Fruit fly (Drosophila melanogaster): ENCODE data around the gene Prx3.

The Prx3 gene

DNA sequence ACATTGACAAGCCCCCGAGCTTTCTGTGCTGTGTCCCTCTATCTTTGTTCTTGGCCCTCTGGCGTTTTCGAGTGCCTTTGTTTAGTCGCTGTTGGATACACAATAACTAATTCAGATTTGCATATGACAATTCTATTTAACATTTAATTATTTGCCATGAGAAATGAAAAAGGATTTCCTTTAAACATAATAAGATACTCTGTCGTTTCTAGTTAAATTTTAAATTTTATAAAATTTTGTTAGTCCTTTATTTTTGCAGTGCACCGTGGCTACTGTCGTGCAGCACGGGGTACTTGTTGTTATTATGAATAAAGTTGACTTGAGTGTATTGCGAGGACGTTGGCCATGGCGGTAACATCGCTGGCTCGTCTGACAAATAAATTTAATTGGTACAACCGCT lies 43.5 kb downstream of the Prx3 start:
- TF ChIP-seq cnc (optimal IDR thresholded peaks at IDR 0.05) (no peak), CG12768 (GFP tag; optimal IDR thresholded peaks at IDR 0.05) (no peak), CG7101 (tag; optimal IDR thresholded peaks at IDR 0.05) (no peak), tj (GFP tag; optimal IDR thresholded peaks at IDR 0.05) (no peak), CG11617 (GFP tag; optimal IDR thresholded peaks at IDR 0.05) (no peak), toe (GFP tag; optimal IDR thresholded peaks at IDR 0.05) (no peak), Crg-1 (GFP tag; optimal IDR thresholded peaks at IDR 0.05) (no peak), cic (GFP tag; optimal IDR thresholded peaks at IDR 0.05) (no peak), CG33017 (tag; optimal IDR thresholded peaks at IDR 0.05) (no peak), ovo (GFP tag; optimal IDR thresholded peaks at IDR 0.05) (no peak), CG1620 (GFP tag; optimal IDR thresholded peaks at IDR 0.05) (no peak), Clk (GFP tag; optimal IDR thresholded peaks at IDR 0.05) (no peak), kay (GFP tag; ENCODE audit: borderline replicate concordance) (no peak), bab1 (GFP tag; optimal IDR thresholded peaks at IDR 0.05) (no peak), pad (GFP tag; optimal IDR thresholded peaks at IDR 0.05) (no peak), Mnt (GFP tag; optimal IDR thresholded peaks at IDR 0.05) (no peak), CG14711 (tag; optimal IDR thresholded peaks at IDR 0.05) (no peak), CG7045 (GFP tag; optimal IDR thresholded peaks at IDR 0.05) (no peak), CG5204 (GFP tag; optimal IDR thresholded peaks at IDR 0.05) (no peak), Hr96 (GFP tag; optimal IDR thresholded peaks at IDR 0.05) (no peak)

- TF ChIP-seq kay (GFP tag; ENCODE audit: borderline replicate concordance) (no peak), CG7045 (GFP tag; optimal IDR thresholded peaks at IDR 0.05) (no peak), Crg-1 (GFP tag; optimal IDR thresholded peaks at IDR 0.05) (no peak), CG1620 (GFP tag; optimal IDR thresholded peaks at IDR 0.05) (no peak), CG33017 (tag; optimal IDR thresholded peaks at IDR 0.05) (no peak), bab1 (GFP tag; optimal IDR thresholded peaks at IDR 0.05) (no peak), Hr96 (GFP tag; optimal IDR thresholded peaks at IDR 0.05) (no peak), CG12768 (GFP tag; optimal IDR thresholded peaks at IDR 0.05) (no peak), Mnt (GFP tag; optimal IDR thresholded peaks at IDR 0.05) (no peak), CG11617 (GFP tag; optimal IDR thresholded peaks at IDR 0.05) (no peak), tj (GFP tag; optimal IDR thresholded peaks at IDR 0.05) (no peak), cnc (optimal IDR thresholded peaks at IDR 0.05) (no peak)
These were observed 45.2 kb downstream of the Prx3 start for dm6 chr3R:17501108-17501507.

Measured in whole organism, adult.